Worm (Caenorhabditis elegans): ENCODE data around the gene ncr-2.

DNA sequence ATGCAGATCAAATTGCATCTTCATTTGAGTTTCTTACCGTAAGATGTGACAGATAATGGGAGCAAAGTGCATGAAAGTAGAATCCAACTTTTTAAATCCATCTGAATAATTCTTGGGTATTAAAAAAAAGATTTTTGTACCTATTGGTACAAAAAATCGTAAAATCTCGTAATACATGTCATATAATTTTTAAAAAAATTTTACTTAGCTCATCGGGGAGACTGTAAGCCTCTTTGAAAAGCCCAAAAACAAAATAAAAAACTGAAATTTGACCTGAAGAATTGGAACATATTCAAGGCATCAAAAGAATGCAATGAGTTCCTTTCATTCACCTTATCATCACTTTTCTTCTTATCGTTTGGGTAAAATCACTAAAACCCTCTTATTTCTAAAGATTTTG, 17.7 kb downstream of the ncr-2 start, which contains the start of gene clec-160:
- TF ChIP-seq hmg-1.2 (GFP tag; IDR thresholded peaks at IDR 0.05) (no peak), F39B2.1 (GFP tag; IDR thresholded peaks at IDR 0.05) (no peak), egl-18 (GFP tag; IDR thresholded peaks at IDR 0.05) (no peak), pha-4 (tag; optimal IDR thresholded peaks at IDR 0.05) (no peak), B0261.1 (tag; optimal IDR thresholded peaks at IDR 0.05) (no peak), him-1 (tag; optimal IDR thresholded peaks at IDR 0.05) (no peak), lin-35 (GFP tag; optimal IDR thresholded peaks at IDR 0.05) (no peak), athp-1 (tag; optimal IDR thresholded peaks at IDR 0.05) (no peak), Y79H2A.3 (GFP tag; conservative IDR thresholded peaks at IDR 0.05) (no peak), snpc-4 (GFP tag; optimal IDR thresholded peaks at IDR 0.05) (no peak), snpc-4 (tag; optimal IDR thresholded peaks at IDR 0.05) (no peak)
